Fruit fly (Drosophila melanogaster) whole organism, embryonic: ENCODE results near the gene CG33687.
A peak's percentile ranks its signal among the peaks of the same experiment; 100 is the strongest.

Experiments
- ATbp ChIP-seq: fragments of 200-800 bp; sonication (Bioruptor generic); optimal IDR thresholded peaks from 2 replicates; lab custom pipeline; 2017; ENCODE audit warnings: missing biosample characterization, mild to moderate bottlenecking, missing genetic modification characterization, missing genetic modification reagents
- Abd-B ChIP-seq: fragments of 200-800 bp; sonication (Bioruptor generic); optimal IDR thresholded peaks from 2 replicates; lab custom pipeline; 2018; ENCODE audit warnings: missing biosample characterization, mild to moderate bottlenecking, missing genetic modification characterization, moderate library complexity
- Asciz ChIP-seq: fragments of 200-800 bp; sonication (Bioruptor generic); optimal IDR thresholded peaks from 2 replicates; lab custom pipeline; 2017; ENCODE audit warnings: missing biosample characterization, mild to moderate bottlenecking, missing genetic modification characterization, missing genetic modification reagents
- Atf3 ChIP-seq: fragments of 200-800 bp; sonication (Bioruptor generic); optimal IDR thresholded peaks from 3 replicates; lab custom pipeline; 2016; ENCODE audit warnings: missing biosample characterization, missing genetic modification characterization
- B-H1 ChIP-seq: fragments of 200-800 bp; sonication (Bioruptor generic); IDR thresholded peaks from 3 replicates; pipeline ENCODE4 v1.3.6; 2022; ENCODE audit warnings: missing biosample characterization, missing genetic modification characterization
- CG10366 ChIP-seq: fragments of 200-800 bp; sonication (Bioruptor generic); IDR thresholded peaks from 2 replicates; pipeline ENCODE4 v1.3.6; 2022; ENCODE audit warnings: missing biosample characterization, missing genetic modification characterization
- CG11398 ChIP-seq: fragments of 200-800 bp; sonication (Bioruptor generic); optimal IDR thresholded peaks from 2 replicates; lab custom pipeline; 2016; ENCODE audit warnings: missing biosample characterization, missing genetic modification characterization
- CG11456 ChIP-seq: fragments of 200-800 bp; sonication (Bioruptor generic); IDR thresholded peaks from 3 replicates; pipeline ENCODE4 v1.3.6; 2022; ENCODE audit warnings: missing biosample characterization, missing genetic modification characterization
- CG11504 ChIP-seq: fragments of 200-800 bp; sonication (Bioruptor generic); optimal IDR thresholded peaks from 3 replicates; lab custom pipeline; 2019; ENCODE audit warnings: missing biosample characterization, mild to moderate bottlenecking, missing genetic modification characterization, moderate library complexity
- CG12155 ChIP-seq: fragments of 200-800 bp; sonication (Bioruptor generic); optimal IDR thresholded peaks from 3 replicates; lab custom pipeline; 2016; ENCODE audit warnings: missing biosample characterization, missing genetic modification characterization
- CG14014 ChIP-seq: fragments of 200-800 bp; sonication (Bioruptor generic); IDR thresholded peaks from 2 replicates; pipeline ENCODE4 v1.3.6; 2022; ENCODE audit warnings: missing biosample characterization, missing genetic modification characterization
- CG17359 ChIP-seq: fragments of 200-800 bp; sonication (Bioruptor generic); optimal IDR thresholded peaks from 3 replicates; lab custom pipeline; 2018; ENCODE audit warnings: missing biosample characterization, mild to moderate bottlenecking, missing genetic modification characterization, moderate library complexity
- CG17361 ChIP-seq: fragments of 200-800 bp; sonication (Bioruptor generic); IDR thresholded peaks from 3 replicates; pipeline ENCODE4 v1.3.6; 2022; ENCODE audit warnings: missing biosample characterization, missing genetic modification characterization
- CG17568 ChIP-seq: fragments of 200-800 bp; sonication (Bioruptor generic); optimal IDR thresholded peaks from 2 replicates; lab custom pipeline; 2018; ENCODE audit warnings: missing biosample characterization, mild to moderate bottlenecking, missing genetic modification characterization, moderate library complexity
- CG18262 ChIP-seq: fragments of 200-800 bp; optimal IDR thresholded peaks from 3 replicates; lab custom pipeline; 2019; ENCODE audit warnings: missing biosample characterization, mild to moderate bottlenecking, missing genetic modification characterization, moderate library complexity
- CG2712 ChIP-seq: fragments of 200-800 bp; optimal IDR thresholded peaks from 3 replicates; lab custom pipeline; 2019; ENCODE audit warnings: missing biosample characterization, mild to moderate bottlenecking, missing genetic modification characterization, moderate library complexity
- CG31388 ChIP-seq: fragments of 200-800 bp; sonication (Bioruptor generic); optimal IDR thresholded peaks from 2 replicates; lab custom pipeline; 2016; ENCODE audit warnings: missing biosample characterization, missing genetic modification characterization
- CG31441 ChIP-seq: fragments of 200-800 bp; sonication (Bioruptor generic); IDR thresholded peaks from 2 replicates; pipeline ENCODE4 v1.3.6; 2022; ENCODE audit warnings: missing biosample characterization, missing genetic modification characterization
- CG3726 ChIP-seq: fragments of 200-800 bp; sonication (Bioruptor generic); IDR thresholded peaks from 3 replicates; pipeline ENCODE4, ENCODE4 v1.3.6; 2022; ENCODE audit warnings: missing biosample characterization, missing genetic modification characterization
- CG6689 ChIP-seq: fragments of 200-800 bp; sonication (Bioruptor generic); IDR thresholded peaks from 2 replicates; pipeline ENCODE4 v1.3.6; 2022; ENCODE audit warnings: missing biosample characterization, missing genetic modification characterization
- CG6791 ChIP-seq: fragments of 200-800 bp; sonication (Bioruptor generic); IDR thresholded peaks from 3 replicates; pipeline ENCODE4 v1.3.6; 2022; ENCODE audit warnings: missing biosample characterization, missing genetic modification characterization; ENCODE audit not compliant: partially characterized antibody
- CG9609 ChIP-seq: fragments of 200-800 bp; sonication (Bioruptor generic); optimal IDR thresholded peaks from 3 replicates; lab custom pipeline; 2016; ENCODE audit warnings: missing biosample characterization, missing genetic modification characterization
- CG9876 ChIP-seq: fragments of 200-800 bp; sonication (Bioruptor generic); optimal IDR thresholded peaks from 2 replicates; lab custom pipeline; 2016; ENCODE audit warnings: missing biosample characterization, missing genetic modification characterization
- Ets65A ChIP-seq: fragments of 200-800 bp; sonication (Bioruptor generic); peaks from one replicate; lab custom pipeline; 2016; ENCODE audit warnings: missing biosample characterization, missing genetic modification characterization
- HLHmδ ChIP-seq: fragments of 200-800 bp; sonication (Bioruptor generic); optimal IDR thresholded peaks from 2 replicates; lab custom pipeline; 2018; ENCODE audit warnings: missing biosample characterization, mild to moderate bottlenecking, missing genetic modification characterization, moderate library complexity
- Hr51 ChIP-seq, 2 experiments: fragments of 200-800 bp; sonication (Bioruptor generic); optimal IDR thresholded peaks; 2 replicates in 1 of 2; 3 replicates in 1 of 2; lab custom pipeline; 2016 to 2018; ENCODE audit warnings: missing biosample characterization in 2 of 2, missing genetic modification characterization in 2 of 2, mild to moderate bottlenecking in 1 of 2, moderate library complexity in 1 of 2
- Hr78 ChIP-seq, 2 experiments: fragments of 200-800 bp in 1 of 2; fragments of >200 bp in 1 of 2; sonication (Bioruptor generic) in 1 of 2; optimal IDR thresholded peaks; 2 replicates each; lab custom pipeline; 2017 to 2019; ENCODE audit warnings: missing biosample characterization in 2 of 2, missing genetic modification characterization in 2 of 2, mild to moderate bottlenecking in 1 of 2, moderate library complexity in 1 of 2
- Med ChIP-seq: fragments of 200-800 bp; sonication (Bioruptor generic); peaks from one replicate; lab custom pipeline; 2016; ENCODE audit warnings: missing biosample characterization, missing genetic modification characterization, mild to moderate bottlenecking, inconsistent platforms, moderate library complexity
- NC2β ChIP-seq: fragments of 200-800 bp; sonication (Bioruptor generic); optimal IDR thresholded peaks from 2 replicates; lab custom pipeline; 2016; ENCODE audit warnings: missing biosample characterization, missing genetic modification characterization
- Oli ChIP-seq: fragments of 200-800 bp; sonication (Bioruptor generic); optimal IDR thresholded peaks from 2 replicates; lab custom pipeline; 2018; ENCODE audit warnings: missing biosample characterization, mild to moderate bottlenecking, missing genetic modification characterization, moderate library complexity
- Sin3A ChIP-seq: fragments of >200 bp; optimal IDR thresholded peaks from 2 replicates; lab custom pipeline; 2018
- Xrp1 ChIP-seq: fragments of 200-800 bp; sonication (Bioruptor generic); IDR thresholded peaks from 2 replicates; pipeline ENCODE4 v1.3.6; 2022; ENCODE audit warnings: missing biosample characterization, missing genetic modification characterization
- bsh ChIP-seq, 2 experiments: fragments of 200-800 bp; sonication (Bioruptor generic); optimal IDR thresholded peaks; 2 replicates each; lab custom pipeline; 2017 to 2018; ENCODE audit warnings: mild to moderate bottlenecking in 2 of 2, missing biosample characterization in 2 of 2, missing genetic modification characterization in 2 of 2, moderate library complexity in 1 of 2
- crp ChIP-seq, 2 experiments: fragments of 200-800 bp; sonication (Bioruptor generic); optimal IDR thresholded peaks; 2 replicates in 1 of 2; 3 replicates in 1 of 2; lab custom pipeline; 2017; ENCODE audit warnings: missing biosample characterization in 2 of 2, missing genetic modification characterization in 2 of 2, mild to moderate bottlenecking in 1 of 2, moderate library complexity in 1 of 2
- ems ChIP-seq: fragments of 200-800 bp; sonication (Bioruptor generic); optimal IDR thresholded peaks from 3 replicates; lab custom pipeline; 2016; ENCODE audit warnings: missing biosample characterization, missing genetic modification characterization
- gem ChIP-seq: fragments of 200-800 bp; sonication (Bioruptor generic); optimal IDR thresholded peaks from 2 replicates; lab custom pipeline; 2019; ENCODE audit warnings: missing biosample characterization, mild to moderate bottlenecking, missing genetic modification characterization, moderate library complexity
- ham ChIP-seq: fragments of 200-800 bp; sonication (Bioruptor generic); IDR thresholded peaks from 2 replicates; pipeline ENCODE4 v1.3.6; 2022; ENCODE audit warnings: missing biosample characterization, missing genetic modification characterization
- jing ChIP-seq: fragments of 200-800 bp; sonication (Bioruptor generic); optimal IDR thresholded peaks from 2 replicates; lab custom pipeline; 2018; ENCODE audit warnings: missing biosample characterization, mild to moderate bottlenecking, missing genetic modification characterization
- knrl ChIP-seq: fragments of 200-800 bp; sonication (Bioruptor generic); IDR thresholded peaks from 3 replicates; pipeline ENCODE4 v1.3.6; 2022; ENCODE audit warnings: missing biosample characterization, missing genetic modification characterization; ENCODE audit not compliant: partially characterized antibody
- lbe ChIP-seq: fragments of 200-800 bp; sonication (Bioruptor generic); optimal IDR thresholded peaks from 2 replicates; lab custom pipeline; 2016; ENCODE audit warnings: missing biosample characterization, mild to moderate bottlenecking, missing genetic modification characterization
- lov ChIP-seq, 2 experiments: fragments of 200-800 bp in 1 of 2; fragments of >200 bp in 1 of 2; sonication (Bioruptor generic) in 1 of 2; IDR thresholded peaks in 1 of 2; optimal IDR thresholded peaks in 1 of 2; 2 replicates in 1 of 2; 3 replicates in 1 of 2; pipeline versions ENCODE4 v1.3.6 to Lab custom; 2017 to 2022; ENCODE audit warnings: missing biosample characterization in 1 of 2, missing genetic modification characterization in 1 of 2
- phol ChIP-seq: fragments of 200-800 bp; sonication (Bioruptor generic); optimal IDR thresholded peaks from 3 replicates; lab custom pipeline; 2018; ENCODE audit warnings: missing biosample characterization, mild to moderate bottlenecking, missing genetic modification characterization, moderate library complexity
- sob ChIP-seq: fragments of 200-800 bp; sonication (Bioruptor generic); IDR thresholded peaks from 2 replicates; pipeline ENCODE4 v1.3.6; 2022; ENCODE audit warnings: missing biosample characterization, missing genetic modification characterization
- sr ChIP-seq: fragments of 200-800 bp; sonication (Bioruptor generic); IDR thresholded peaks from 3 replicates; pipeline ENCODE4 v1.3.6; 2022; ENCODE audit warnings: missing biosample characterization, missing genetic modification characterization
- zen2 ChIP-seq: fragments of 200-800 bp; sonication (Bioruptor generic); IDR thresholded peaks from 3 replicates; pipeline ENCODE4 v1.3.6; 2022; ENCODE audit warnings: missing biosample characterization, missing genetic modification characterization; ENCODE audit not compliant: partially characterized antibody

CG33687 gene

DNA sequence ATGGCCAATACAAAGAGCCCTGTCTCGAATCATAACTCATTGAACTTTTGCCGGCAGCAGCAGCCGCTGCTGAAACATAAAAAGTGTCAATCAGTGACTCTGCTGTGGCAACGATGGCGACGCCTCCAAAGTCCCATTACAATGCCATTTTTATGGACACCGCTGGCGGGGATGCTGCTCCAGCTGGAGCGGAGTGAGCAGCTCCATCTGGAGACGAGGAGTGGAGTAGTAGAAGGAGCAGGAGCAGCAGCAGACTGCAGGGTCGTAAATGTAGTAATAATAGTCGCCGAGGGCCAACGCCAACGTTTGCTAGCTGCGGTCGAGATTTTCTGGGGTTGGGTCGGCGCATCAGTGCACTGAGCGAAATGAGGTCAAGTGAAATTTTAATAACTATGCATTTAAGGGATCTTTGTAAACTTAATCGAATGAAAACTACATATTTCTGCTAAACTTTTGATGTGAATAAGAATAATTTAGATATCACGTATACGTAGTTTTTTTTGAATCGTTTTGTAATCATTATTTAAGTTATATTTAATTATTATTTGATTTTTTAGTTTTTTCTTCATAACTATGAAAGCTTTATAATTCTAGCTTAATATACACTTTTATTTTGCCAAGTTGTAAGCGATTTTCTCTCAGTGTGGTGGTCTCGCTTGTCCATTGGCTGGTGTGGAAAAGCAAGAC lies 29.0 kb upstream of the CG33687 start:
- TF ChIP-seq ATbp (GFP tag; lab: Kevin White, UChicago), result peak; percentile 1
- TF ChIP-seq CG11456 (GFP tag; lab: Robert Waterston, UW), result 0 out of 3 replicates have a peak, but pooled peaks have one; percentile 25
- no peak for TF ChIP-seq B-H1 (GFP tag; lab: Robert Waterston, UW)
- no peak for TF ChIP-seq lbe (GFP tag; lab: Kevin White, UChicago)
- TF ChIP-seq lov (optimal IDR thresholded peaks at IDR 0.05; lab: Kevin White, UChicago), result no peak
- no peak for TF ChIP-seq lov (GFP tag; IDR thresholded peaks at IDR 0.05; lab: Robert Waterston, UW)
- peak in 1 of 2 experiments; percentile 10 for TF ChIP-seq bsh (GFP tag; optimal IDR thresholded peaks at IDR 0.05; lab: Kevin White, UChicago)
- TF ChIP-seq ems (GFP tag; lab: Kevin White, UChicago), result no peak
- no peak for TF ChIP-seq Sin3A (lab: Kevin White, UChicago)
- TF ChIP-seq Ets65A (GFP tag; lab: Kevin White, UChicago), result peak; percentile 36
- 0 out of 3 replicates have a peak, but pooled peaks have one; percentile 19 for TF ChIP-seq CG17361
- no peak for TF ChIP-seq HLHmδ (GFP tag; lab: Kevin White, UChicago)
- TF ChIP-seq phol (tag; lab: Kevin White, UChicago), result peak; percentile 3
- peak; percentile 50 for TF ChIP-seq Med
- TF ChIP-seq CG17359, result no peak
- 0 out of 2 replicates have a peak, but pooled peaks have one; percentile 12 for TF ChIP-seq CG31441 (GFP tag; lab: Robert Waterston, UW)
- TF ChIP-seq Atf3 (GFP tag; lab: Kevin White, UChicago), result no peak
- 0 out of 2 replicates have a peak, but pooled peaks have one; percentile 21 for TF ChIP-seq ham (GFP tag; lab: Robert Waterston, UW)
- TF ChIP-seq CG11504 (tag; lab: Kevin White, UChicago), result peak; percentile 13
- no peak for TF ChIP-seq CG10366 (GFP tag; lab: Robert Waterston, UW)
- no peak for TF ChIP-seq jing (GFP tag; lab: Kevin White, UChicago)
- no peak for TF ChIP-seq zen2
- TF ChIP-seq sr, result no peak
- TF ChIP-seq Asciz, result peak; percentile 19
- no peak for TF ChIP-seq CG6791
- TF ChIP-seq Hr51 (GFP tag; optimal IDR thresholded peaks at IDR 0.05; lab: Kevin White, UChicago), result peak in 1 of 2 experiments; percentile 4
- TF ChIP-seq crp (GFP tag; optimal IDR thresholded peaks at IDR 0.05; lab: Kevin White, UChicago), result no peak
- no peak for TF ChIP-seq CG17568 (GFP tag; lab: Kevin White, UChicago)
- TF ChIP-seq CG9876 (GFP tag; lab: Kevin White, UChicago), result no peak
- no peak for TF ChIP-seq CG9609 (GFP tag; lab: Kevin White, UChicago)
- 0 out of 2 replicates have a peak, but pooled peaks have one; percentile 13 for TF ChIP-seq sob (GFP tag; lab: Robert Waterston, UW)
- TF ChIP-seq CG18262, result peak; percentile 27
- TF ChIP-seq CG2712 (tag; lab: Kevin White, UChicago), result peak; percentile 15
- TF ChIP-seq CG12155 (GFP tag; lab: Kevin White, UChicago), result no peak
- peak; percentile 22 for TF ChIP-seq gem (tag; lab: Kevin White, UChicago)

DNA sequence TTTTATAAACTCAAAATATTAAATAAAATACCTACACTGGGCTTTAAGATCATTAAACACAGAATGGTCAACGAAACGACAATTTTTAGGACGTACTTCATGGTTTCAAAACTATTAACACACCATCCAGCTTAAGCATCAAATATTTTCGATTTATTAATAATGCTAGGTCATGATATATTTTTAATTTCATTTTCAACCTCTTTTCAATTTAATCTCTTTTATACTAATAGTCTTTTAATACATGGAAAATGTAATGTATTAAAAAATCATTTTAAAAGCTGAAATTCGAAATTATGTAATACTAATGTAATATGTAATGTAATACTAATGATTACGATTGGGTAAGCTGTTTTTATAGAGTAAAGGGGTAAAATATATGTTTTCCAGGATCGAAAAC lies 27.7 kb upstream of the CG33687 start, which contains the start of gene CG33796:
CG33796 (minus strand) TSS at position 101 of the 400 bp plus-strand sequence.
- no peak for TF ChIP-seq Oli
- TF ChIP-seq ATbp (GFP tag; lab: Kevin White, UChicago), result no peak
- TF ChIP-seq knrl (GFP tag; lab: Robert Waterston, UW), result no peak
- no peak for TF ChIP-seq CG6689 (GFP tag; lab: Robert Waterston, UW)
- no peak for TF ChIP-seq Abd-B
- no peak for TF ChIP-seq NC2β (GFP tag; lab: Kevin White, UChicago)
- no peak for TF ChIP-seq Xrp1 (GFP tag; lab: Robert Waterston, UW)
- no peak for TF ChIP-seq Hr78 (GFP tag; optimal IDR thresholded peaks at IDR 0.05; lab: Kevin White, UChicago)
- TF ChIP-seq CG31388 (GFP tag; lab: Kevin White, UChicago), result no peak
- no peak for TF ChIP-seq CG3726 (GFP tag; lab: Robert Waterston, UW)
- no peak for TF ChIP-seq CG14014 (GFP tag; lab: Robert Waterston, UW)
- TF ChIP-seq CG11398 (GFP tag; lab: Kevin White, UChicago), result no peak
